Fruit fly (Drosophila melanogaster): ENCODE measurements around the gene CG4465.

- no peak for TF ChIP-seq CG8478 (optimal IDR thresholded peaks at IDR 0.05)
- TF ChIP-seq CTCF (optimal IDR thresholded peaks at IDR 0.05) = no peak
Observed at dm6 chr3R:19888156-19888784, 29.4 kb downstream of the CG4465 start, which contains the start of gene ninaE.

Data from S2 (cell line).